Fruit fly (Drosophila melanogaster): ENCODE measurements around the gene Prp39.

The Prp39 gene

dm6 chr3R:28829328-28829916 lies 17.5 kb downstream of the Prp39 start:
- no peak for TF ChIP-seq ey (GFP tag; optimal IDR thresholded peaks at IDR 0.05)
- TF ChIP-seq rgr (GFP tag; optimal IDR thresholded peaks at IDR 0.05) = no peak
- TF ChIP-seq Mio (GFP tag; optimal IDR thresholded peaks at IDR 0.05) = no peak
- TF ChIP-seq OdsH (GFP tag; optimal IDR thresholded peaks at IDR 0.05) = no peak
- no peak for TF ChIP-seq Dfd (GFP tag; optimal IDR thresholded peaks at IDR 0.05)
- TF ChIP-seq CG32264 (GFP tag; optimal IDR thresholded peaks at IDR 0.05) = no peak
- no peak for TF ChIP-seq CrebA (GFP tag; optimal IDR thresholded peaks at IDR 0.05; ENCODE audit: borderline replicate concordance)
- no peak for TF ChIP-seq pan (optimal IDR thresholded peaks at IDR 0.05)
- TF ChIP-seq tai (GFP tag; optimal IDR thresholded peaks at IDR 0.05) = no peak
- no peak for TF ChIP-seq Dif (GFP tag; optimal IDR thresholded peaks at IDR 0.05; ENCODE audit: partially characterized antibody)
- TF ChIP-seq h (GFP tag; optimal IDR thresholded peaks at IDR 0.05) = no peak
- no peak for TF ChIP-seq usp (GFP tag; optimal IDR thresholded peaks at IDR 0.05)
- no peak for TF ChIP-seq fru (GFP tag; optimal IDR thresholded peaks at IDR 0.05)

- TF ChIP-seq HLH106 (tag; optimal IDR thresholded peaks at IDR 0.05) (peak; percentile 60), br (GFP tag; optimal IDR thresholded peaks at IDR 0.05) (peak; percentile 44), Rel (GFP tag; optimal IDR thresholded peaks at IDR 0.05) (no peak), Rel (tag; optimal IDR thresholded peaks at IDR 0.05) (peak; percentile 64), ey (GFP tag; optimal IDR thresholded peaks at IDR 0.05) (peak; percentile 45), psq (GFP tag; optimal IDR thresholded peaks at IDR 0.05) (peak; percentile 7), pan (optimal IDR thresholded peaks at IDR 0.05) (no peak), OdsH (GFP tag; optimal IDR thresholded peaks at IDR 0.05) (peak; percentile 16), rgr (GFP tag; optimal IDR thresholded peaks at IDR 0.05) (peak; percentile 2), Abd-B (GFP tag; optimal IDR thresholded peaks at IDR 0.05) (no peak), brk (GFP tag; optimal IDR thresholded peaks at IDR 0.05) (no peak), fru (GFP tag; optimal IDR thresholded peaks at IDR 0.05) (peak; percentile 49)
Measured at dm6 chr3R:28830746-28831145, 18.8 kb downstream of the Prp39 start.

- no peak for TF ChIP-seq tai (GFP tag; optimal IDR thresholded peaks at IDR 0.05)
- TF ChIP-seq h (GFP tag; optimal IDR thresholded peaks at IDR 0.05) = peak; percentile 52
- no peak for TF ChIP-seq jim (GFP tag; optimal IDR thresholded peaks at IDR 0.05)
- peak in 1 of 2 experiments; percentile 21 for TF ChIP-seq foxo (GFP tag; optimal IDR thresholded peaks at IDR 0.05)
Measured at dm6 chr3R:28831172-28831571, 19.3 kb downstream of the Prp39 start.

- TF ChIP-seq Myc (optimal IDR thresholded peaks at IDR 0.05) (no peak), Hr83 (GFP tag; optimal IDR thresholded peaks at IDR 0.05; ENCODE audit: poor library complexity, severe bottlenecking) (peak; percentile 67), h (GFP tag; optimal IDR thresholded peaks at IDR 0.05) (no peak), foxo (GFP tag; optimal IDR thresholded peaks at IDR 0.05) (peak in 1 of 2 experiments; percentile 55), Rel (GFP tag; optimal IDR thresholded peaks at IDR 0.05) (no peak), Rel (tag; optimal IDR thresholded peaks at IDR 0.05) (peak; percentile 76), GATAd (GFP tag; optimal IDR thresholded peaks at IDR 0.05) (no peak), usp (GFP tag; optimal IDR thresholded peaks at IDR 0.05) (no peak), fru (GFP tag; optimal IDR thresholded peaks at IDR 0.05) (peak; percentile 38), sv (GFP tag; optimal IDR thresholded peaks at IDR 0.05) (peak; percentile 17), Dfd (GFP tag; optimal IDR thresholded peaks at IDR 0.05) (no peak), dl (GFP tag; optimal IDR thresholded peaks at IDR 0.05; ENCODE audit: insufficient read depth in 1 of 2, partially characterized antibody in 2 of 2) (no peak), OdsH (GFP tag; optimal IDR thresholded peaks at IDR 0.05) (peak; percentile 43), Hr78 (GFP tag; optimal IDR thresholded peaks at IDR 0.05) (no peak), CG32264 (GFP tag; optimal IDR thresholded peaks at IDR 0.05) (peak; percentile 30), Hnf4 (GFP tag; optimal IDR thresholded peaks at IDR 0.05) (no peak), HLH106 (tag; optimal IDR thresholded peaks at IDR 0.05) (peak; percentile 66), psq (GFP tag; optimal IDR thresholded peaks at IDR 0.05) (peak; percentile 5), Sp1 (GFP tag; optimal IDR thresholded peaks at IDR 0.05) (no peak), dmrt93B (GFP tag; optimal IDR thresholded peaks at IDR 0.05) (peak; percentile 62), ey (GFP tag; optimal IDR thresholded peaks at IDR 0.05) (peak; percentile 29), br (GFP tag; optimal IDR thresholded peaks at IDR 0.05) (no peak), woc (GFP tag; optimal IDR thresholded peaks at IDR 0.05) (no peak), lola (GFP tag; optimal IDR thresholded peaks at IDR 0.05) (no peak), Dif (GFP tag; optimal IDR thresholded peaks at IDR 0.05; ENCODE audit: partially characterized antibody) (no peak), Mio (GFP tag; optimal IDR thresholded peaks at IDR 0.05) (no peak), CrebA (GFP tag; optimal IDR thresholded peaks at IDR 0.05; ENCODE audit: borderline replicate concordance) (no peak), dsf (GFP tag; optimal IDR thresholded peaks at IDR 0.05; ENCODE audit: borderline replicate concordance) (no peak), Vsx2 (GFP tag; optimal IDR thresholded peaks at IDR 0.05; ENCODE audit: partially characterized antibody) (no peak), CG9705 (GFP tag; optimal IDR thresholded peaks at IDR 0.05) (peak; percentile 35), brk (GFP tag; optimal IDR thresholded peaks at IDR 0.05) (no peak)
Measured at dm6 chr3R:28831626-28832267, 19.8 kb downstream of the Prp39 start, which contains the start of gene WASp. WASp (minus strand) TSS chr3R:28832024.

Data from whole organism, wandering third instar larva.